Worm (Caenorhabditis elegans): Measurements from ENCODE around the gene C16E9.2.
A peak's percentile ranks its signal among the peaks of the same experiment; 100 is the strongest.

Gene C16E9.2

ce11 chrX:6963842-6964241 is 28.3 kb downstream of the C16E9.2 start:
- peak; percentile 81 for TF ChIP-seq unc-42 (tag; optimal IDR thresholded peaks at IDR 0.05)
- TF ChIP-seq K09A11.1 (tag; optimal IDR thresholded peaks at IDR 0.05; ENCODE audit: insufficient read depth): no peak

ce11 chrX:6967057-6967456 is 31.5 kb downstream of the C16E9.2 start, which contains the start of gene F01E11.3:
Gene F01E11.3, plus strand, starts transcription at chrX:6967357.
- no peak for TF ChIP-seq hlh-6 (tag; optimal IDR thresholded peaks at IDR 0.05)
- TF ChIP-seq npax-4 (tag; optimal IDR thresholded peaks at IDR 0.05): no peak
- no peak for TF ChIP-seq mec-3 (tag; optimal IDR thresholded peaks at IDR 0.05; ENCODE audit: borderline replicate concordance)
- no peak for TF ChIP-seq ceh-22 (tag; optimal IDR thresholded peaks at IDR 0.05)
- no peak for TF ChIP-seq hlh-8 (tag; optimal IDR thresholded peaks at IDR 0.05)
- TF ChIP-seq hlh-13 (GFP tag; optimal IDR thresholded peaks at IDR 0.05): no peak
- TF ChIP-seq pag-3 (tag; optimal IDR thresholded peaks at IDR 0.05; ENCODE audit: borderline replicate concordance): no peak
- TF ChIP-seq ceh-18 (tag; optimal IDR thresholded peaks at IDR 0.05): no peak
- no peak for TF ChIP-seq nhr-11 (tag; optimal IDR thresholded peaks at IDR 0.05)
- TF ChIP-seq madf-2 (tag; optimal IDR thresholded peaks at IDR 0.05): no peak

- TF ChIP-seq syd-9 (tag; optimal IDR thresholded peaks at IDR 0.05): no peak
Observed at ce11 chrX:6968553-6968952, 33.0 kb downstream of the C16E9.2 start.

ce11 chrX:6970134-6970533 is 34.6 kb downstream of the C16E9.2 start:
- no peak for TF ChIP-seq rnt-1 (tag; optimal IDR thresholded peaks at IDR 0.05)
- peak; percentile 66 for TF ChIP-seq unc-42 (tag; optimal IDR thresholded peaks at IDR 0.05)
- TF ChIP-seq tbx-7 (tag; optimal IDR thresholded peaks at IDR 0.05): no peak

- TF ChIP-seq ceh-6 (GFP tag; optimal IDR thresholded peaks at IDR 0.05) (no peak), K09A11.1 (tag; optimal IDR thresholded peaks at IDR 0.05; ENCODE audit: insufficient read depth) (no peak), fkh-10 (GFP tag; optimal IDR thresholded peaks at IDR 0.05) (no peak), dmd-4 (tag; optimal IDR thresholded peaks at IDR 0.05; ENCODE audit: borderline replicate concordance) (no peak), tbx-7 (tag; optimal IDR thresholded peaks at IDR 0.05) (no peak), sox-4 (tag; optimal IDR thresholded peaks at IDR 0.05) (no peak), ceh-31 (tag; optimal IDR thresholded peaks at IDR 0.05) (peak; percentile 28), unc-86 (tag; optimal IDR thresholded peaks at IDR 0.05) (no peak), ets-4 (tag; optimal IDR thresholded peaks at IDR 0.05) (no peak), sox-2 (GFP tag; IDR thresholded peaks at IDR 0.05) (no peak), ceh-19 (GFP tag; optimal IDR thresholded peaks at IDR 0.05) (peak; percentile 33), ceh-48 (tag; optimal IDR thresholded peaks at IDR 0.05) (peak; percentile 46), pha-4 (tag; optimal IDR thresholded peaks at IDR 0.05) (no peak), tbx-2 (tag; optimal IDR thresholded peaks at IDR 0.05) (peak; percentile 15), dve-1 (tag; optimal IDR thresholded peaks at IDR 0.05) (no peak), zip-5 (tag; optimal IDR thresholded peaks at IDR 0.05) (no peak), ceh-45 (GFP tag; IDR thresholded peaks at IDR 0.05) (no peak), nfya-1 (tag; optimal IDR thresholded peaks at IDR 0.05) (peak; percentile 43), ahr-1 (tag; optimal IDR thresholded peaks at IDR 0.05) (no peak), ceh-34 (tag; optimal IDR thresholded peaks at IDR 0.05) (no peak), madf-2 (tag; optimal IDR thresholded peaks at IDR 0.05) (no peak)
Observed at ce11 chrX:6971301-6971700, 35.8 kb downstream of the C16E9.2 start.

ce11 chrX:6988212-6988611 is 52.7 kb downstream of the C16E9.2 start:
- no peak for TF ChIP-seq ceh-30 (tag; optimal IDR thresholded peaks at IDR 0.05)
- no peak for TF ChIP-seq elt-4 (tag; optimal IDR thresholded peaks at IDR 0.05)
- no peak for TF ChIP-seq sdc-2 (tag; optimal IDR thresholded peaks at IDR 0.05)
- TF ChIP-seq fkh-10 (GFP tag; optimal IDR thresholded peaks at IDR 0.05): no peak
- TF ChIP-seq pax-1 (tag; optimal IDR thresholded peaks at IDR 0.05): no peak
- no peak for TF ChIP-seq ceh-2 (tag; optimal IDR thresholded peaks at IDR 0.05)

Measured in whole organism, late embryonic.